Worm (Caenorhabditis elegans) whole organism, young adult: Measurements from ENCODE around the gene Y48A5A.1.
A peak's percentile ranks its signal among the peaks of the same experiment; 100 is the strongest.

ENCODE experiments used
- B0019.2 ChIP-seq: fragments of 200-800 bp; sonication (Bioruptor generic); conservative IDR thresholded peaks from 2 replicates; pipeline ENCODE4 v1.3.6; 2022; ENCODE audit warnings: missing genetic modification reagents, missing genetic modification characterization, missing compliant biosample characterization
- B0035.1 ChIP-seq: sonication (generic microtip); optimal IDR thresholded peaks from 2 replicates; lab custom pipeline; 2016; ENCODE audit warnings: missing genetic modification characterization, mild to moderate bottlenecking, missing compliant biosample characterization, missing genotype, missing genetic modification reagents
- F23B12.7 ChIP-seq: sonication (generic microtip); optimal IDR thresholded peaks from 2 replicates; lab custom pipeline; 2017; ENCODE audit warnings: missing genetic modification characterization, mild to moderate bottlenecking, missing compliant biosample characterization, antibody characterized with exemption, moderate library complexity; ENCODE audit not compliant: insufficient read depth
- F37B4.10 ChIP-seq: fragments of 200-800 bp; sonication (Bioruptor generic); IDR thresholded peaks from 2 replicates; pipeline ENCODE4 v1.3.6; 2022; ENCODE audit warnings: missing genetic modification characterization, missing compliant biosample characterization
- F55B11.4 ChIP-seq: sonication (generic microtip); optimal IDR thresholded peaks from 2 replicates; lab custom pipeline; 2016; ENCODE audit warnings: missing compliant biosample characterization, missing genetic modification characterization, borderline replicate concordance; ENCODE audit not compliant: insufficient read depth
- T26A5.8 ChIP-seq: sonication (generic microtip); optimal IDR thresholded peaks from 2 replicates; lab custom pipeline; 2016; ENCODE audit warnings: missing genetic modification characterization, missing compliant biosample characterization
- Y53F4B.3 ChIP-seq: fragments of 200-800 bp; sonication (Bioruptor generic); IDR thresholded peaks from 2 replicates; pipeline ENCODE4 v1.3.6; 2022; ENCODE audit warnings: missing genetic modification reagents, missing genetic modification characterization, missing compliant biosample characterization
- aptf-2 ChIP-seq: fragments of 200-800 bp; sonication (Bioruptor generic); conservative IDR thresholded peaks from 2 replicates; pipeline ENCODE4 v1.3.6; 2022; ENCODE audit warnings: missing genetic modification reagents, missing genetic modification characterization, missing compliant biosample characterization
- aptf-3 ChIP-seq: fragments of 200-800 bp; sonication (Bioruptor generic); IDR thresholded peaks from 2 replicates; pipeline ENCODE4 v1.3.6; 2022; ENCODE audit warnings: missing genetic modification characterization, missing compliant biosample characterization
- atf-7 ChIP-seq: sonication (generic microtip); optimal IDR thresholded peaks from 2 replicates; lab custom pipeline; 2017; ENCODE audit warnings: mild to moderate bottlenecking, missing genetic modification characterization, missing compliant biosample characterization
- attf-3 ChIP-seq: fragments of 200-800 bp; sonication (Bioruptor generic); conservative IDR thresholded peaks from 2 replicates; pipeline ENCODE4 v1.3.6; 2022; ENCODE audit warnings: missing genetic modification reagents, missing genetic modification characterization, missing compliant biosample characterization
- attf-6 ChIP-seq: fragments of 200-800 bp; sonication (Bioruptor generic); IDR thresholded peaks from 2 replicates; pipeline ENCODE4 v1.3.6; 2022; ENCODE audit warnings: missing genetic modification reagents, missing genetic modification characterization, missing compliant biosample characterization
- cebp-1 ChIP-seq, 2 experiments: fragments of 200-800 bp in 1 of 2; sonication (Bioruptor generic) in 1 of 2; sonication (generic microtip) in 1 of 2; IDR thresholded peaks in 1 of 2; optimal IDR thresholded peaks in 1 of 2; 2 replicates each; pipeline versions ENCODE4 v1.3.6 to Lab custom; 2017 to 2022; ENCODE audit warnings: missing compliant biosample characterization in 2 of 2, missing genetic modification characterization in 2 of 2, mild to moderate bottlenecking in 1 of 2, missing genetic modification reagents in 1 of 2, moderate library complexity in 1 of 2
- cebp-2 ChIP-seq: fragments of 200-800 bp; sonication (Bioruptor generic); IDR thresholded peaks from 2 replicates; pipeline ENCODE4 v1.3.6; 2022; ENCODE audit warnings: missing genetic modification characterization, missing compliant biosample characterization
- ceh-58 ChIP-seq: fragments of 200-800 bp; sonication (Bioruptor generic); IDR thresholded peaks from 2 replicates; pipeline ENCODE4 v1.3.6; 2022; ENCODE audit warnings: missing genetic modification characterization, missing compliant biosample characterization
- ceh-91 ChIP-seq: fragments of 200-800 bp; sonication (Bioruptor generic); IDR thresholded peaks from 2 replicates; pipeline ENCODE4 v1.3.6; 2022; ENCODE audit warnings: missing genetic modification reagents, missing genetic modification characterization, missing compliant biosample characterization
- chd-7 ChIP-seq: sonication (generic microtip); optimal IDR thresholded peaks from 2 replicates; lab custom pipeline; 2016; ENCODE audit warnings: mild to moderate bottlenecking, missing genetic modification characterization, moderate library complexity, missing compliant biosample characterization
- dox-1 ChIP-seq: fragments of 200-800 bp; sonication (Bioruptor generic); IDR thresholded peaks from 2 replicates; pipeline ENCODE4 v1.3.6; 2022; ENCODE audit warnings: missing genetic modification reagents, missing genetic modification characterization, missing compliant biosample characterization
- dpl-1 ChIP-seq: fragments of 150-350 bp; optimal IDR thresholded peaks from 2 replicates; lab custom pipeline; 2014; ENCODE audit warnings: missing biosample characterization, missing genetic modification reagents, missing genetic modification characterization
- efl-1 ChIP-seq: fragments of 150-350 bp; optimal IDR thresholded peaks from 2 replicates; lab custom pipeline; 2014; ENCODE audit warnings: missing biosample characterization, missing genetic modification reagents, missing genetic modification characterization
- ets-4 ChIP-seq: fragments of 200-800 bp; sonication (Bioruptor generic); optimal IDR thresholded peaks from 2 replicates; lab custom pipeline; 2018; ENCODE audit warnings: mild to moderate bottlenecking, missing genetic modification characterization, missing compliant biosample characterization
- let-607 ChIP-seq, 2 experiments: fragments of 200-800 bp in 1 of 2; sonication (Bioruptor generic) in 1 of 2; sonication (generic microtip) in 1 of 2; optimal IDR thresholded peaks; 2 replicates each; lab custom pipeline; 2016 to 2018; ENCODE audit warnings: mild to moderate bottlenecking in 2 of 2, missing compliant biosample characterization in 2 of 2, missing genetic modification characterization in 2 of 2, moderate library complexity in 2 of 2, missing genotype in 1 of 2
- lin-35 ChIP-seq, 3 experiments: fragments of 150-350 bp in 2 of 3; sonication (generic microtip) in 1 of 3; optimal IDR thresholded peaks; 2 replicates each; lab custom pipeline; 2014 to 2018; ENCODE audit warnings: missing biosample characterization in 3 of 3, missing genetic modification characterization in 3 of 3, missing genetic modification reagents in 3 of 3
- lin-40 ChIP-seq: sonication (generic microtip); optimal IDR thresholded peaks from 2 replicates; lab custom pipeline; 2016; ENCODE audit warnings: missing genetic modification characterization, mild to moderate bottlenecking, missing compliant biosample characterization, missing genotype, missing genetic modification reagents
- madf-10 ChIP-seq: sonication (generic microtip); optimal IDR thresholded peaks from 2 replicates; lab custom pipeline; 2016; ENCODE audit warnings: mild to moderate bottlenecking, missing genetic modification characterization, missing compliant biosample characterization
- madf-3 ChIP-seq: fragments of 200-800 bp; sonication (Bioruptor generic); IDR thresholded peaks from 2 replicates; pipeline ENCODE4 v1.3.6; 2022; ENCODE audit warnings: missing genetic modification reagents, missing genetic modification characterization, missing compliant biosample characterization
- madf-6 ChIP-seq: fragments of 200-800 bp; sonication (Bioruptor generic); IDR thresholded peaks from 2 replicates; pipeline ENCODE4 v1.3.6; 2022; ENCODE audit warnings: missing genetic modification reagents, missing genetic modification characterization, missing compliant biosample characterization
- madf-8 ChIP-seq: fragments of 200-800 bp; sonication (Bioruptor generic); conservative IDR thresholded peaks from 2 replicates; pipeline ENCODE4 v1.3.6; 2022; ENCODE audit warnings: missing genetic modification reagents, missing genetic modification characterization, missing compliant biosample characterization
- mcd-1 ChIP-seq: fragments of 200-800 bp; sonication (Bioruptor generic); IDR thresholded peaks from 2 replicates; pipeline ENCODE4 v1.3.6; 2022; ENCODE audit warnings: missing genetic modification reagents, missing genetic modification characterization, missing compliant biosample characterization
- nfya-1 ChIP-seq: sonication (generic microtip); optimal IDR thresholded peaks from 2 replicates; lab custom pipeline; 2017; ENCODE audit warnings: antibody characterized with exemption, missing compliant biosample characterization, missing genetic modification characterization, borderline replicate concordance; ENCODE audit not compliant: insufficient read depth
- nhr-90 ChIP-seq: sonication (generic microtip); optimal IDR thresholded peaks from 2 replicates; lab custom pipeline; 2016; ENCODE audit warnings: missing genotype, mild to moderate bottlenecking, missing genetic modification characterization, missing compliant biosample characterization
- pbrm-1 ChIP-seq: fragments of 200-800 bp; sonication (Bioruptor generic); IDR thresholded peaks from 2 replicates; pipeline ENCODE4 v1.3.6; 2022; ENCODE audit warnings: missing genetic modification reagents, missing genetic modification characterization, missing compliant biosample characterization
- sea-2 ChIP-seq: fragments of 200-800 bp; sonication (Bioruptor generic); IDR thresholded peaks from 2 replicates; pipeline ENCODE4 v1.3.6; 2022; ENCODE audit warnings: missing genetic modification characterization, missing compliant biosample characterization
- snpc-1.3 ChIP-seq: sonication (generic microtip); optimal IDR thresholded peaks from 2 replicates; lab custom pipeline; 2017; ENCODE audit warnings: missing genetic modification characterization, mild to moderate bottlenecking, missing compliant biosample characterization, antibody characterized with exemption, moderate library complexity, missing genotype, missing genetic modification reagents; ENCODE audit not compliant: insufficient read depth
- somi-1 ChIP-seq: fragments of 200-800 bp; sonication (Bioruptor generic); optimal IDR thresholded peaks from 2 replicates; lab custom pipeline; 2018; ENCODE audit warnings: mild to moderate bottlenecking, missing genetic modification characterization, missing compliant biosample characterization
- sptf-2 ChIP-seq: fragments of 200-800 bp; sonication (Bioruptor generic); optimal IDR thresholded peaks from 2 replicates; lab custom pipeline; 2018; ENCODE audit warnings: mild to moderate bottlenecking, missing genetic modification characterization, missing compliant biosample characterization
- tbp1 ChIP-seq: fragments of 200-800 bp; sonication (Bioruptor generic); optimal IDR thresholded peaks from 2 replicates; lab custom pipeline; 2018; ENCODE audit warnings: mild to moderate bottlenecking, missing genetic modification characterization, missing compliant biosample characterization
- tbx-9 ChIP-seq: sonication (generic microtip); optimal IDR thresholded peaks from 2 replicates; lab custom pipeline; 2016; ENCODE audit warnings: borderline replicate concordance, missing genetic modification characterization, inconsistent platforms, missing compliant biosample characterization
- tlf-1 ChIP-seq: fragments of 200-800 bp; sonication (Bioruptor generic); optimal IDR thresholded peaks from 2 replicates; lab custom pipeline; 2018; ENCODE audit warnings: mild to moderate bottlenecking, missing genetic modification characterization, missing compliant biosample characterization
- xnd-1 ChIP-seq: sonication (generic microtip); optimal IDR thresholded peaks from 2 replicates; lab custom pipeline; 2016; ENCODE audit warnings: missing genotype, missing genetic modification reagents, missing genetic modification characterization, missing compliant biosample characterization
- zim-3 ChIP-seq: sonication (generic microtip); optimal IDR thresholded peaks from 2 replicates; lab custom pipeline; 2017; ENCODE audit warnings: mild to moderate bottlenecking, missing genetic modification characterization, moderate library complexity, missing compliant biosample characterization
- ztf-18 ChIP-seq: sonication (generic microtip); optimal IDR thresholded peaks from 2 replicates; lab custom pipeline; 2016; ENCODE audit warnings: missing genotype, mild to moderate bottlenecking, missing genetic modification characterization, missing compliant biosample characterization
- ztf-22 ChIP-seq: fragments of 200-800 bp; sonication (Bioruptor generic); optimal IDR thresholded peaks from 2 replicates; lab custom pipeline; 2018; ENCODE audit warnings: mild to moderate bottlenecking, missing genetic modification characterization, moderate library complexity, missing compliant biosample characterization
- ztf-28 ChIP-seq: fragments of 200-800 bp; sonication (Bioruptor generic); IDR thresholded peaks from 2 replicates; pipeline ENCODE4 v1.3.6; 2022; ENCODE audit warnings: missing genetic modification reagents, missing genetic modification characterization, missing compliant biosample characterization

Y48A5A.1 gene

DNA sequence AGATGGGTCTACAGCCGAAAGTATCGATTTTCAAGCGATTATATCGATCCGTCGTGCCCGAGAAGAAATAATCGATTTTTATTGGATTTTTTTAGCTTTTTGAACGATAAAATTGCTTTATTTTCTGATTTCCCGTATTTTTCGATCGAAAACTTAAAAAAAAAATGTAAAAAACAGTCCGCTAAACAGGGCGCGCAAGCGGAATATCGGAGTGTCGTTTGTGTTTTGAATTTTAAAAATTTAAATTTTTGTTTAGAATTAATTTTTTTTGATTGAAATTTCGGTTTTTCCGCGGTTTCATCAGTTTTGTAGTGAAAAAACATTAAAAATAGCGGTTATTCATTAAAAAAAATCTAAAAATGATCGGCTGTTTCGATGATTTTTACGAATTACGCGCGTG lies 4.9 kb downstream of the Y48A5A.1 start:
- TF ChIP-seq atf-7 (no peak), T26A5.8 (tag; lab: Kevin White, UChicago) (no peak), let-607 (tag; optimal IDR thresholded peaks at IDR 0.05; lab: Kevin White, UChicago) (no peak), aptf-3 (GFP tag; lab: Robert Waterston, UW) (no peak), ztf-22 (GFP tag; lab: Kevin White, UChicago) (no peak), F37B4.10 (no peak), ceh-91 (GFP tag; lab: Robert Waterston, UW) (0 out of 2 replicates have a peak, but pooled peaks have one; percentile 18), madf-8 (GFP tag; lab: Robert Waterston, UW) (0 out of 2 replicates have a peak, but pooled peaks have one; percentile 11), madf-10 (no peak), ztf-28 (GFP tag; lab: Robert Waterston, UW) (no peak), B0019.2 (GFP tag; lab: Robert Waterston, UW) (no peak), attf-3 (GFP tag; lab: Robert Waterston, UW) (peak; percentile 75), efl-1 (peak; percentile 41), ceh-58 (no peak), F23B12.7 (tag; lab: Kevin White, UChicago) (no peak), pbrm-1 (GFP tag; lab: Robert Waterston, UW) (no peak), madf-3 (no peak), F55B11.4 (no peak), chd-7 (tag; lab: Kevin White, UChicago) (no peak), ztf-18 (tag; lab: Kevin White, UChicago) (no peak), madf-6 (GFP tag; lab: Robert Waterston, UW) (peak; percentile 8; the same call in 1 of the 2 replicates), xnd-1 (tag; lab: Kevin White, UChicago) (no peak), B0035.1 (tag; lab: Kevin White, UChicago) (no peak)

DNA sequence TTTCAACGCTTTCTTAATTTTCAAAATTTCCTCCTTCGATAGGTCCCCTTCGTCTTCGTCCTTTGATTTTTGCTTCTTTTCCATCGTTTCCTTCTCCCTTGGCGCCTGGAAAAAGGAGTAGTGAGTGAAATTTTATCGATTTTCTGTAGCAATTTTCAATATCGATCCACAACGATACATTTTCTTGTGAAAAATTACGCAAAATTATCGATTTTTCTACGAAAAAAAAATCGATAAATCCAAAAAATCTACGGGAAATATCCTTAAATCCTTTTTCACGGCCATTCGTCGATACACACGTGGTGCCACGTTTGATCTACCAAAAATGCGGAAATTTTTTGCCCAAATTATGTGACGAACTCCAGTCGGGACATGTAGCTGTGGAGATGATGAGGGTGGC lies 5.8 kb downstream of the Y48A5A.1 start:
- TF ChIP-seq sea-2 (GFP tag; lab: Robert Waterston, UW), result no peak
- TF ChIP-seq ets-4 (GFP tag; lab: Kevin White, UChicago), result no peak
- TF ChIP-seq lin-40 (tag; lab: Kevin White, UChicago), result no peak
- TF ChIP-seq nfya-1 (tag; lab: Kevin White, UChicago), result no peak
- TF ChIP-seq tlf-1 (GFP tag; lab: Kevin White, UChicago), result no peak
- no peak for TF ChIP-seq lin-35 (GFP tag; optimal IDR thresholded peaks at IDR 0.05; lab: Kevin White, UChicago)
- no peak for TF ChIP-seq dox-1 (GFP tag; lab: Robert Waterston, UW)
- TF ChIP-seq cebp-2 (GFP tag; lab: Robert Waterston, UW), result no peak
- TF ChIP-seq mcd-1 (GFP tag; lab: Robert Waterston, UW), result no peak
- TF ChIP-seq sptf-2 (GFP tag; lab: Kevin White, UChicago), result no peak
- no peak for TF ChIP-seq nhr-90 (tag; lab: Kevin White, UChicago)
- TF ChIP-seq dpl-1, result no peak
- TF ChIP-seq, all 124 proteins: peak for 0

DNA sequence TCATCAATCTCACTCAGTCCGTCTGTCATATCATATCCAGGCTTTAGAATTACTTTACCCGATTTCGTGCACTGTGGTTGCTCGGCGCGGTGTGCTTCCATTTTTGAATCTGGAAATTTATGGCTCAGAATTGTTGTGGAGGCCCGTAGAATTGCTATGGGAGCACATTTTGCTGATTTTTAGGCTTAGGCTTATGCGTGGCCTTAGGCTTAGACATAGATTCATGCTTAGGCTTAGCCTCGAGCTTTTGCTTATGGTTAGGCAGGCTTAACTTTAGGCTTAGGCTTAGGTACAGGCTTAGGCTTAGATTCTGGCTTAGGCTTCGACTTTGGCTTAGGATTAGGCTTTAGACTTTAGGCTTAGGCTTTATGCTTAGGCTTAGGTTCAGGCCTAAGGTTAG lies 7.0 kb downstream of the Y48A5A.1 start, which contains the start of gene Y76B12C.4:
Y76B12C.4 (minus strand) TSS at position 101 of the 400 bp plus-strand sequence.
- TF ChIP-seq tbp1 (GFP tag; lab: Kevin White, UChicago) (no peak), aptf-2 (GFP tag; lab: Robert Waterston, UW) (no peak), snpc-1.3 (tag; lab: Kevin White, UChicago) (no peak), Y53F4B.3 (GFP tag; lab: Robert Waterston, UW) (no peak), somi-1 (no peak), cebp-1 (GFP tag; IDR thresholded peaks at IDR 0.05; lab: Robert Waterston, UW) (no peak), cebp-1 (tag; optimal IDR thresholded peaks at IDR 0.05; lab: Kevin White, UChicago) (no peak), efl-1 (no peak), zim-3 (tag; lab: Kevin White, UChicago) (no peak), attf-6 (GFP tag; lab: Robert Waterston, UW) (no peak), ztf-18 (tag; lab: Kevin White, UChicago) (no peak), T26A5.8 (tag; lab: Kevin White, UChicago) (no peak), atf-7 (no peak), tbx-9 (tag; lab: Kevin White, UChicago) (no peak), nhr-90 (tag; lab: Kevin White, UChicago) (no peak)
- TF ChIP-seq, all 124 proteins: peak for 0
